Worm (Caenorhabditis elegans): Measurements from ENCODE around the gene K12H4.7.
A peak's percentile ranks its signal among the peaks of the same experiment; 100 is the strongest.

K12H4.7 gene

DNA sequence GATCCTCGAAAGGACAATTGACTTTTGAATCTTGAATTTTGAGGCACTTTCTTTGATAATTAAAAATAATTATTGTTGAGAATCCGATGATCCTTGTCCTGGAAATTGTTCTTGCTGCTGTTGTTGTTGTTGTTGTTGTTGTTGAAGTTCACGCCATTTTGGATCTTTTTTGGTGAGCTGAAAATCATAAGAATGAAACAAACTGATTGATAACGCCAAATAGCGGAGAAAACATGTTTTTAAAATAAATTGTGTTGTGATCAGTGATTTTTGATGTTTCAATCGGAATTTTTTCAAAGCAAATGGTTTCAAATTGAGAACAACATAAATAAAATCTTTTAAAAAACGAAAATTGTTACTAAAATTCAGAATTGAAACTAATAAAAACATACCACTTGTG, 33.8 kb downstream of the K12H4.7 start:
- TF ChIP-seq F13H6.1 (tag; optimal IDR thresholded peaks at IDR 0.05) = no peak
- TF ChIP-seq crh-2 (tag; optimal IDR thresholded peaks at IDR 0.05) = no peak
- no peak for TF ChIP-seq nhr-11 (tag; optimal IDR thresholded peaks at IDR 0.05)

ce11 chrIII:8016438-8016837, 34.4 kb downstream of the K12H4.7 start, which contains the start of gene F44B9.5:
Gene F44B9.5, minus strand, starts transcription at chrIII:8016538.
- TF ChIP-seq R02D3.7 (tag; optimal IDR thresholded peaks at IDR 0.05) (no peak), ceh-16 (tag; optimal IDR thresholded peaks at IDR 0.05) (no peak), nhr-21 (tag; optimal IDR thresholded peaks at IDR 0.05) (no peak), elt-3 (tag; optimal IDR thresholded peaks at IDR 0.05) (no peak), lin-39 (tag; optimal IDR thresholded peaks at IDR 0.05) (no peak), nhr-6 (tag; optimal IDR thresholded peaks at IDR 0.05) (no peak)

DNA sequence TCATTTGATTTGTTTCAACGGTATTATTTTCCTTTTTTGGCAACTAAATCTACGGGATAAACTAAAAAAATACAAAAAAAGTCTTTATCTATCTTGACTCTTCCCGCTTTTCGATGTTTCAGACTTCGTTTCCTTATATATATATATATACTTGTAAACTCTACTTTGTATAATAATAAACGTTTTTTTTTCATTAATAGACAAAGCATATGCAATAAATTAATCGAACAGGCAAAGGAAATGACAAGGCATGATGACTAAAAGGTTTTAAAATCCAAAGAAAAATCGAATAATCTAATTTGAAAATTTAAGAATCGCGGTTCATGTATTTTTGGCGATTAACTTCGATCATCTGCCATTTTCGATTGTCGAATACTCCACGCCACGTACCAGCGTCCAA, 37.3 kb downstream of the K12H4.7 start:
- TF ChIP-seq aly-2 (tag; optimal IDR thresholded peaks at IDR 0.05) = no peak
- no peak for TF ChIP-seq dmd-4 (tag; optimal IDR thresholded peaks at IDR 0.05)
- TF ChIP-seq ztf-1 (GFP tag; conservative IDR thresholded peaks at IDR 0.05) = no peak
- no peak for TF ChIP-seq fos-1 (tag; optimal IDR thresholded peaks at IDR 0.05)
- no peak for TF ChIP-seq nhr-23 (tag; optimal IDR thresholded peaks at IDR 0.05)
- TF ChIP-seq mbf-1 (tag; optimal IDR thresholded peaks at IDR 0.05) = no peak
- no peak for TF ChIP-seq lin-39 (tag; optimal IDR thresholded peaks at IDR 0.05)
- TF ChIP-seq snpc-4 (tag; optimal IDR thresholded peaks at IDR 0.05) = no peak
- no peak for TF ChIP-seq C34F6.9 (tag; optimal IDR thresholded peaks at IDR 0.05)

- TF ChIP-seq ceh-82 (tag; optimal IDR thresholded peaks at IDR 0.05) (no peak), nhr-129 (tag; optimal IDR thresholded peaks at IDR 0.05) (peak; percentile 55)
These were observed 40.5 kb downstream of the K12H4.7 start, which contains the start of gene cit-1.2 for ce11 chrIII:8010260-8010822. Gene cit-1.2, plus strand, starts transcription at chrIII:8010772.

DNA sequence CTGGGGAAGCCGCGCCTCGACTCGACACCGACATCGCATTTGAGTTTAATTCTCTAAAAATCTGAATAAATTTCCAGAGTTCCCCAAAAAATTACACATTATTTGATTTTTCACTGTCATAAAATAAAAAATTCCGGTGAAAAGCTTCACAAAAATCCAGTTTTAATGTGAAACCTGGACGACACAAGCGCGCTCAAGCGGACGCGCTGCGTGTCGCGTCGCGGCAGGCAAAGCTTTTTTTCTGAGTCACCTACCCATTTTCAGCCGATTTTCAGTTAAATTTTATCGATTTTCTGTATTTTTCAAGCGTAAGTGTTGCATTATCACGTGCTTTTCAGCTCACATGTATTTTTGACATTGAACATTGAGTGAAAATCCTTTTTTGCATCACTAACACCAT, 41.1 kb downstream of the K12H4.7 start, which contains the start of gene cit-1.1:
TSS of gene cit-1.1 (minus strand) at position 53 of the 400 bp plus-strand sequence.
- no peak for TF ChIP-seq nhr-237 (tag; optimal IDR thresholded peaks at IDR 0.05)
- TF ChIP-seq ama-1 (optimal IDR thresholded peaks at IDR 0.05) = peak; percentile 54
- peak; percentile 58 for TF ChIP-seq fos-1 (tag; optimal IDR thresholded peaks at IDR 0.05)
- TF ChIP-seq dmd-4 (tag; optimal IDR thresholded peaks at IDR 0.05) = no peak
- TF ChIP-seq ztf-4 (tag; optimal IDR thresholded peaks at IDR 0.05) = no peak
- peak; percentile 51 for TF ChIP-seq unc-55 (GFP tag; optimal IDR thresholded peaks at IDR 0.05)
- no peak for TF ChIP-seq nhr-11 (tag; optimal IDR thresholded peaks at IDR 0.05)
- TF ChIP-seq sma-9 (GFP tag; optimal IDR thresholded peaks at IDR 0.05) = no peak
- TF ChIP-seq sma-9 (tag; optimal IDR thresholded peaks at IDR 0.05) = no peak
- TF ChIP-seq lin-11 (tag; optimal IDR thresholded peaks at IDR 0.05) = peak; percentile 1
- peak in 1 of 2 experiments; percentile 39 for TF ChIP-seq lsy-2 (tag; optimal IDR thresholded peaks at IDR 0.05)
- TF ChIP-seq F13H6.1 (tag; optimal IDR thresholded peaks at IDR 0.05) = no peak
- TF ChIP-seq ztf-11 (tag; optimal IDR thresholded peaks at IDR 0.05) = no peak
- TF ChIP-seq egl-27 (tag; optimal IDR thresholded peaks at IDR 0.05) = no peak
- peak; percentile 53 for TF ChIP-seq C34F6.9 (tag; optimal IDR thresholded peaks at IDR 0.05)
- TF ChIP-seq nhr-23 (tag; optimal IDR thresholded peaks at IDR 0.05) = no peak
- no peak for TF ChIP-seq blmp-1 (tag; optimal IDR thresholded peaks at IDR 0.05; ENCODE audit: insufficient read depth)
- no peak for TF ChIP-seq lin-39 (tag; optimal IDR thresholded peaks at IDR 0.05)
- TF ChIP-seq peb-1 (tag; optimal IDR thresholded peaks at IDR 0.05) = no peak

DNA sequence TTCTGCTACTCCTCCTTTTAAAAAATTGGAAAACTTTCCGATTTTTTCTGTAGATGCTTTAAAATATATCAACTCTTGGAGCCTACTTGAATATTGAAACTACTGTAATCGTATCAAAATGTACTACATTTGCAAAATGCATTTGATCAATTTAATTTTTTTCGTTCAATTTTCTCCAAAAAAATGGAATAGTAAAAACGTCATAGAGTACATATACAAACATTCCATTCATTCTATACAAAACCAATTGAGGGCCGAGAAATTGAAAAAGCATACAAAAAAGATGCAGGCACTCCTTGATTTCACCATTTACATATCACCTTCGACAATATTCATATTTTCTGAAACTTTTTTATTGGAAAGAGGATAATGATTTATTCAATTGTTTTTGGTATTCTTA, 46.8 kb downstream of the K12H4.7 start, which contains the start of gene C06G4.6:
TSS of gene C06G4.6 (plus strand) at position 301 of the 400 bp plus-strand sequence.
- no peak for TF ChIP-seq elt-3 (tag; optimal IDR thresholded peaks at IDR 0.05)
- TF ChIP-seq unc-62 (GFP tag; optimal IDR thresholded peaks at IDR 0.05) = no peak
- no peak for TF ChIP-seq nhr-77 (tag; optimal IDR thresholded peaks at IDR 0.05)
- no peak for TF ChIP-seq egl-27 (tag; optimal IDR thresholded peaks at IDR 0.05)

Data from whole organism, L2 larva.